Worm (Caenorhabditis elegans): ENCODE data around the gene K02F3.2.

The K02F3.2 gene

ce11 chrIII:831961-832360 lies 13.7 kb upstream of the K02F3.2 start, which contains the start of gene ceeh-1:
TSS of gene ceeh-1 (minus strand) at chrIII:832277.
- TF ChIP-seq aly-1 (tag; optimal IDR thresholded peaks at IDR 0.05) (no peak), tbx-37 (GFP tag; conservative IDR thresholded peaks at IDR 0.05) (no peak), flt-1 (GFP tag; IDR thresholded peaks at IDR 0.05) (no peak)

DNA sequence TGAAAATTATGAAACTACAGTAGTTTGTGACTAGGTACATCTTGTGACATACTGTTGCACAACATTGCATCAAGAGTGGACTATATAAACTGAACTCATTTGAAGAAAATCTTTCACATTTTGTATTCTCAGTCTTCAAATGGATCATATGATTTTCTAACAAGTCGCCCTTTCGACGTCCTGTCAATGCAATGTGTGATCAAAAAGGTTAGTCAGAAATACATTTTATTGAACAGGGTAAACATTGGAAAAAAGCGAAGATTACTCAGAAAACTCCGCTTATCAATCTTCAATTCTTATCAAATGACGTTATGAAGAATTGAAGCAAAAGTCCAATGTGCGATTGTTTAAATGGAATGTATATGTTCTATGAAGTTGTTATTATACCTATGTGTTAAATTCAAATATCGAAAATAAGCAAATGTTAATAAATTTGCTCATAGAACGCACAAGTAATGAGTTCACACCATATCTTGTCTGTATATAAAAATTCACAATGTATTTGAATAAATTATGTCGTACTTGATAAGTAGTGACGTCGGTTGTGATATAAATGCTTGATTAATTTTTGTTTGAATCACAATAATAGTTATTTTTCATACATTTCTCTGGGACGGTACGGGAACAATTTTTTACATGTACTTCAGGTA lies 12.7 kb upstream of the K02F3.2 start, which contains the start of gene zip-2:
TSS of gene zip-2 (plus strand) at position 128 of the 650 bp plus-strand sequence.
- TF ChIP-seq flt-1 (GFP tag; IDR thresholded peaks at IDR 0.05) (no peak), ama-1 (optimal IDR thresholded peaks at IDR 0.05) (no peak), ets-7 (tag; optimal IDR thresholded peaks at IDR 0.05) (no peak), ceh-13 (GFP tag; optimal IDR thresholded peaks at IDR 0.05) (no peak), sea-1 (GFP tag; conservative IDR thresholded peaks at IDR 0.05) (no peak), hnd-1 (tag; optimal IDR thresholded peaks at IDR 0.05) (no peak), tra-4 (tag; optimal IDR thresholded peaks at IDR 0.05) (no peak), hmbx-1 (tag; optimal IDR thresholded peaks at IDR 0.05) (no peak), hmg-4 (GFP tag; optimal IDR thresholded peaks at IDR 0.05) (no peak), tbx-37 (GFP tag; conservative IDR thresholded peaks at IDR 0.05) (no peak), ceh-36 (tag; optimal IDR thresholded peaks at IDR 0.05) (no peak), F13C5.2 (tag; optimal IDR thresholded peaks at IDR 0.05) (no peak), tbx-11 (GFP tag; IDR thresholded peaks at IDR 0.05) (no peak), scrt-1 (GFP tag; IDR thresholded peaks at IDR 0.05) (no peak), aly-1 (tag; optimal IDR thresholded peaks at IDR 0.05) (no peak), B0310.2 (tag; optimal IDR thresholded peaks at IDR 0.05) (no peak), pes-1 (GFP tag; IDR thresholded peaks at IDR 0.05) (no peak)

DNA sequence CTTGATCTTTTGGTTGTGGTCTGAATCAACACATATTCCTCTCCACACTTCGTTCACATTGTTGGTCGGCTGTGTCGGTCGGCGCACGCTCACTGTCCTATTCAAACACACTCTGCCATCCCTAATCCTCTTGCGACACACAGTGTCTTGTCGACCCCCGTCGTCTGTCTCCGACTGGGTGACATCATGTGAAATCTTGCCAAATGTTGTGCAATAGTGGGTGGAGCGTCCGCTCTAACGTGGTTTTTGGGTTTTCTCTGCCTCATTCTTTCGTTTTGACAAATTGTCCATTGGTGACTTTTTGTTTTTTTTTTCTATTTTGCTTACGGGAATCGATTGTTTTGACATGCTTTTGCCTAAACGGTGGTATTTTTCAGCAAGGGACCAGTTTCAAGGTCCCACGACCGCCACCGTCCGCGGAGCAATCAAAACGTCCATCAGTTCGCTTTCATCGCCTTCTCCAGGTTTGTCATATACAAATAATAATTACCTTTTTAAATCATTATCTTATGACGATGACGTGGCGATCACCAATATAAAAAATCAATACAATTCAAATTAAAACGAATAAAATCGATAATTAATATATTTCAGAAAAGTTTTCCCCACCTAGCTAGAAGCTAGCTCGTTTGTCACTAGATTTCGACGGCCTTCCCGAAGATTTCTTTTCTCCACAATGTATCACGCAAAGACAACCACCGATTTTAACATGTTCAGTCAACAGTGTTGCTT lies 11.8 kb upstream of the K02F3.2 start:
- peak; percentile 48 for TF ChIP-seq F13C5.2 (tag; optimal IDR thresholded peaks at IDR 0.05)
- TF ChIP-seq ama-1 (optimal IDR thresholded peaks at IDR 0.05), result peak; percentile 16
- TF ChIP-seq flt-1 (GFP tag; IDR thresholded peaks at IDR 0.05), result peak; percentile 54
- 0 out of 2 replicates have a peak, but pooled peaks have one; percentile 13 for TF ChIP-seq tbx-37 (GFP tag; conservative IDR thresholded peaks at IDR 0.05)
- TF ChIP-seq hnd-1 (tag; optimal IDR thresholded peaks at IDR 0.05), result no peak
- 0 out of 2 replicates have a peak, but pooled peaks have one; percentile 53 for TF ChIP-seq sea-1 (GFP tag; conservative IDR thresholded peaks at IDR 0.05)
- TF ChIP-seq scrt-1 (GFP tag; IDR thresholded peaks at IDR 0.05), result no peak
- no peak for TF ChIP-seq hmbx-1 (tag; optimal IDR thresholded peaks at IDR 0.05)
- TF ChIP-seq hmg-4 (GFP tag; optimal IDR thresholded peaks at IDR 0.05), result peak; percentile 76
- no peak for TF ChIP-seq B0310.2 (tag; optimal IDR thresholded peaks at IDR 0.05)

DNA sequence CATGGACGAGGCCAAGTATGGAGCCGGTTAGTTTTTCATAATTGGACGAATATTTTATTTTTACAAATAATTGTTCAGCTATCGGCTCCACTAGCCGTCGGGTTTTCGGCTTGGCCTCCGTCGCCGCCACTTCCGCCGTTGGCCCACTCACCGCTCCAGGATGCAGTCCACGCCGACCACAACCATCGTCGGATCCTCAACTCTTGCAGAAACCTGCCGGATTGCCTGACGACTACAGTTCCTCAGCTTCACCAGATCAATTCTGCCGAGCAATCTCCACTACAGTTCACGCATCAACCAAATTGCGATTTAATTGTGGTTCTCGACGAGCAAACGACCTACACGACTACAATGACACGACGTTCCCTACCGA lies 11.2 kb upstream of the K02F3.2 start:
- no peak for TF ChIP-seq ama-1 (optimal IDR thresholded peaks at IDR 0.05)
- no peak for TF ChIP-seq B0310.2 (tag; optimal IDR thresholded peaks at IDR 0.05)
- no peak for TF ChIP-seq hmbx-1 (tag; optimal IDR thresholded peaks at IDR 0.05)
- no peak for TF ChIP-seq ceh-36 (tag; optimal IDR thresholded peaks at IDR 0.05)
- no peak for TF ChIP-seq flt-1 (GFP tag; IDR thresholded peaks at IDR 0.05)
- no peak for TF ChIP-seq scrt-1 (GFP tag; IDR thresholded peaks at IDR 0.05)
- TF ChIP-seq hmg-4 (GFP tag; optimal IDR thresholded peaks at IDR 0.05), result peak; percentile 18
- no peak for TF ChIP-seq aly-1 (tag; optimal IDR thresholded peaks at IDR 0.05)
- 0 out of 2 replicates have a peak, but pooled peaks have one; percentile 11 for TF ChIP-seq tbx-11 (GFP tag; IDR thresholded peaks at IDR 0.05)
- TF ChIP-seq sea-1 (GFP tag; conservative IDR thresholded peaks at IDR 0.05), result no peak
- no peak for TF ChIP-seq ets-7 (tag; optimal IDR thresholded peaks at IDR 0.05)

- TF ChIP-seq ceh-13 (GFP tag; optimal IDR thresholded peaks at IDR 0.05) (no peak), pes-1 (GFP tag; IDR thresholded peaks at IDR 0.05) (no peak), hmbx-1 (tag; optimal IDR thresholded peaks at IDR 0.05) (no peak), hmg-4 (GFP tag; optimal IDR thresholded peaks at IDR 0.05) (no peak), tbx-37 (GFP tag; conservative IDR thresholded peaks at IDR 0.05) (no peak), ceh-36 (tag; optimal IDR thresholded peaks at IDR 0.05) (no peak), B0310.2 (tag; optimal IDR thresholded peaks at IDR 0.05) (no peak)
Measured at ce11 chrIII:835208-835607, 10.4 kb upstream of the K02F3.2 start.

DNA sequence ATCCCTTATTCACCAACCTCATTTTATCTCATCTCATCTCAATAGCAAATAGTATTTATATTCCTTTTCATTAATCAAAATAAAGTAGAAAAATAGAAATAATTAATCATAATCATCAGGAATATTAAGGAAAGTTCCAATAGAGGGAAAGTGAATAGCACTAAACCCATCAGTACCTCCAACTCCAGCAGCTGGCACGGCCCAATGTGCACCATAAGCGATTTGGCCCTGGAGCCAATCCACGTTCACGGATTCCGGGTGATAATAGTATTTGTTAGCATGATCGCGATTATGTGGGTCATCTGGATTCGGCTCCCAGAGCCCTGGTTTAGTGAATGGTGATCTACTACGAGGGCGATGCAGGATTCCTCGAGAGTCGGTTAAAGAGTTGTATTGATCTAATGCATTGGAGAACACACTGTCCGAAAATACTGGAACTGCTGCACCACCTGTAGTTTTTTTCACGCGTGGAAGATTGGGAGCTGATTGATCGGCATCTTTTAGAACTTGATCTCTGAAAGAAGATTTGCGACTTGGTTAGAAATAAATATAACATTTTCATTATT lies 9.8 kb upstream of the K02F3.2 start:
- no peak for TF ChIP-seq ceh-13 (GFP tag; optimal IDR thresholded peaks at IDR 0.05)
- TF ChIP-seq B0310.2 (tag; optimal IDR thresholded peaks at IDR 0.05), result peak; percentile 44
- TF ChIP-seq hnd-1 (tag; optimal IDR thresholded peaks at IDR 0.05), result peak; percentile 49
- peak; percentile 78; the same call in 1 of the 2 replicates for TF ChIP-seq scrt-1 (GFP tag; IDR thresholded peaks at IDR 0.05)
- TF ChIP-seq hmg-4 (GFP tag; optimal IDR thresholded peaks at IDR 0.05), result peak; percentile 81
- peak; percentile 34; the same call in 1 of the 2 replicates for TF ChIP-seq tbx-37 (GFP tag; conservative IDR thresholded peaks at IDR 0.05)
- peak; percentile 62 for TF ChIP-seq ceh-36 (tag; optimal IDR thresholded peaks at IDR 0.05)
- TF ChIP-seq tbx-11 (GFP tag; IDR thresholded peaks at IDR 0.05), result 0 out of 2 replicates have a peak, but pooled peaks have one; percentile 48
- TF ChIP-seq pes-1 (GFP tag; IDR thresholded peaks at IDR 0.05), result peak; percentile 80; the same call in 1 of the 2 replicates
- TF ChIP-seq flt-1 (GFP tag; IDR thresholded peaks at IDR 0.05), result peak; percentile 29; the same call in 1 of the 2 replicates
- no peak for TF ChIP-seq aly-1 (tag; optimal IDR thresholded peaks at IDR 0.05)
- peak; percentile 48 for TF ChIP-seq tra-4 (tag; optimal IDR thresholded peaks at IDR 0.05)
- peak; percentile 39 for TF ChIP-seq hmbx-1 (tag; optimal IDR thresholded peaks at IDR 0.05)
- peak; percentile 96 for TF ChIP-seq ama-1 (optimal IDR thresholded peaks at IDR 0.05)
- TF ChIP-seq ets-7 (tag; optimal IDR thresholded peaks at IDR 0.05), result no peak
- peak; percentile 75; the same call in 1 of the 2 replicates for TF ChIP-seq sea-1 (GFP tag; conservative IDR thresholded peaks at IDR 0.05)
- TF ChIP-seq F13C5.2 (tag; optimal IDR thresholded peaks at IDR 0.05), result peak; percentile 75

ce11 chrIII:839491-839890 lies 6.2 kb upstream of the K02F3.2 start, which contains the start of gene dos-3:
TSS of gene dos-3 (minus strand) at chrIII:839591.
- TF ChIP-seq hmbx-1 (tag; optimal IDR thresholded peaks at IDR 0.05) (no peak), B0310.2 (tag; optimal IDR thresholded peaks at IDR 0.05) (no peak), ama-1 (optimal IDR thresholded peaks at IDR 0.05) (no peak)
